Fruit fly (Drosophila melanogaster): Measurements from ENCODE around the gene topi.

DNA sequence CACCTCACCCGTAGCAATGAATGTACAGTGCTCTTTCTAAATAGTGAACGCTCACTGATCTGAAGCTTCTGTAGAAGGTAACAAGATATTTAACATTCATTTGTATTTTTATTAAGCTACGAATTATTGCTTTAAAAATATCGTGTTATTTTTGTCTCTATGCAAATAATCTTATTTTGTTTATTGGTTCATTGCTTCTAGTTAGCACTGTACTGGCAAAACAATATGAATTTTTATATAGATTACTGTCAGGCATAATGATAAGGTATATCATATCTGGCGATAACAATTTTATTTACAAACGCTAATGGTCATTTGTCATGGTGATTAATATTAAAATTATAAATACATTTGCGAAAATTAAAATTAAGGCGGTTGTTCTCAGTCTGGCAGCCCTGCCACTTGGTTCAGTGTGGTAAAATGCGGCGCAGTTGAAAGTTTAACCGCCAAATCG lies 3.4 kb upstream of the topi start, which contains the start of gene CG9471:
- TF ChIP-seq CG8478 (optimal IDR thresholded peaks at IDR 0.05) (no peak), CTCF (optimal IDR thresholded peaks at IDR 0.05) (no peak)
